Worm (Caenorhabditis elegans) whole organism, late embryonic: ENCODE measurements around the gene dhs-25.

Source experiments
- C38D4.7 ChIP-seq: fragments of 200-800 bp; sonication (Bioruptor generic); optimal IDR thresholded peaks from 2 replicates; lab custom pipeline; 2018; ENCODE audit warnings: mild to moderate bottlenecking, missing genetic modification characterization, moderate library complexity, missing compliant biosample characterization
- fax-1 ChIP-seq: sonication (generic microtip); optimal IDR thresholded peaks from 2 replicates; lab custom pipeline; 2016; ENCODE audit warnings: missing genotype, missing genetic modification characterization, missing compliant biosample characterization
- fkh-6 ChIP-seq: sonication (generic microtip); optimal IDR thresholded peaks from 2 replicates; lab custom pipeline; 2016; ENCODE audit warnings: missing genetic modification characterization, missing compliant biosample characterization
- mec-3 ChIP-seq: sonication (generic microtip); optimal IDR thresholded peaks from 2 replicates; lab custom pipeline; 2016; ENCODE audit warnings: borderline replicate concordance, missing genetic modification characterization, missing compliant biosample characterization
- nfya-1 ChIP-seq: sonication (generic microtip); optimal IDR thresholded peaks from 2 replicates; lab custom pipeline; 2017; ENCODE audit warnings: missing genetic modification characterization, mild to moderate bottlenecking, missing compliant biosample characterization, antibody characterized with exemption, moderate library complexity
- nhr-11 ChIP-seq: fragments of 150-350 bp; optimal IDR thresholded peaks from 2 replicates; lab custom pipeline; 2014; ENCODE audit warnings: missing biosample characterization, missing genetic modification characterization
- pat-9 ChIP-seq: fragments of 200-800 bp; sonication (Bioruptor generic); optimal IDR thresholded peaks from 2 replicates; lab custom pipeline; 2018; ENCODE audit warnings: mild to moderate bottlenecking, missing genetic modification characterization, moderate library complexity, missing compliant biosample characterization
- pha-4 ChIP-seq: fragments of 150-350 bp; optimal IDR thresholded peaks from 2 replicates; lab custom pipeline; 2018; ENCODE audit warnings: missing biosample characterization, missing genetic modification reagents, missing genetic modification characterization
- pqm-1 ChIP-seq: sonication (generic microtip); optimal IDR thresholded peaks from 2 replicates; lab custom pipeline; 2016; ENCODE audit warnings: missing genetic modification characterization, missing compliant biosample characterization
- ref-2 ChIP-seq: sonication (generic microtip); optimal IDR thresholded peaks from 2 replicates; lab custom pipeline; 2016; ENCODE audit warnings: missing genetic modification characterization, missing compliant biosample characterization
- tbx-2 ChIP-seq: sonication (generic microtip); optimal IDR thresholded peaks from 2 replicates; lab custom pipeline; 2016; ENCODE audit warnings: missing genetic modification characterization, missing compliant biosample characterization
- unc-3 ChIP-seq, 2 experiments: fragments of 200-800 bp in 1 of 2; sonication (Bioruptor generic) in 1 of 2; sonication (generic microtip) in 1 of 2; conservative IDR thresholded peaks in 1 of 2; optimal IDR thresholded peaks in 1 of 2; 2 replicates each; pipeline versions ENCODE4 v1.3.6 to Lab custom; 2016 to 2022; ENCODE audit warnings: missing compliant biosample characterization in 2 of 2, missing genetic modification characterization in 2 of 2, missing genetic modification reagents in 1 of 2

DNA sequence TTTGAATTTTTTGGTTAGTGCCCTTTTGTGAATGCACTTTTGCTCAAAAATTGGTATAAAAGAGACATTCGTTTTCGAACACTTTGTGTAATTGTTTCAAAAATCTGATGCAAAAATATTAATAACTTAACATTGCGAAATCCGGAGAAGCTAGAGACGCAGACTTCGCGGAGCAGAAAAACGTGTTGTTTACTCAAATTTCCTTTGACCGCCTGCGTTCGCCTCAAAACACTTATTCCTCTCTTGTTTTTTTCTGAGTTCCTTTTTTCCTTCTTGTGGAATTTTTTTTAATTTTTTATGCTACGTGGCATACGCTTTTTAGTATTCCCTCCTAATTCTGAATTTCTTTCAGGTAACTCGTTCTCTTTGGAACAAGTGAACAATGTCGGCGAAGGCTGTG is 7.1 kb upstream of the dhs-25 start, which contains the start of gene acly-1:
- TF ChIP-seq mec-3 (tag; lab: Kevin White, UChicago) = no peak
- no peak for TF ChIP-seq nfya-1
- TF ChIP-seq pha-4 (tag; lab: Kevin White, UChicago) = no peak
- TF ChIP-seq ref-2 (tag; lab: Kevin White, UChicago) = no peak
- no peak for TF ChIP-seq nhr-11 (tag; lab: Kevin White, UChicago)
- TF ChIP-seq pqm-1 (tag; lab: Kevin White, UChicago) = no peak
- no peak for TF ChIP-seq unc-3 (GFP tag; conservative IDR thresholded peaks at IDR 0.05; lab: Robert Waterston, UW)
- TF ChIP-seq unc-3 (tag; optimal IDR thresholded peaks at IDR 0.05; lab: Kevin White, UChicago) = no peak
- no peak for TF ChIP-seq pat-9 (tag; lab: Kevin White, UChicago)
- no peak for TF ChIP-seq tbx-2 (tag; lab: Kevin White, UChicago)
- TF ChIP-seq C38D4.7 (GFP tag; lab: Kevin White, UChicago) = no peak
- TF ChIP-seq fkh-6 (tag; lab: Kevin White, UChicago) = no peak
- no peak for TF ChIP-seq fax-1 (tag; lab: Kevin White, UChicago)
